Worm (Caenorhabditis elegans) whole organism, young adult: Measurements from ENCODE around the gene T13G4.4.
A peak's percentile ranks its signal among the peaks of the same experiment; 100 is the strongest.

Experiments used
- B0019.2 ChIP-seq: fragments of 200-800 bp; sonication (Bioruptor generic); conservative IDR thresholded peaks from 2 replicates; pipeline ENCODE4 v1.3.6; 2022; ENCODE audit warnings: missing genetic modification reagents, missing genetic modification characterization, missing compliant biosample characterization
- B0261.1 ChIP-seq: sonication (generic microtip); optimal IDR thresholded peaks from 2 replicates; lab custom pipeline; 2016; ENCODE audit warnings: mild to moderate bottlenecking, missing genetic modification characterization, moderate library complexity, missing compliant biosample characterization
- F22D6.2 ChIP-seq: sonication (generic microtip); optimal IDR thresholded peaks from 2 replicates; lab custom pipeline; 2016; ENCODE audit warnings: mild to moderate bottlenecking, missing genetic modification characterization, missing compliant biosample characterization
- F39B2.1 ChIP-seq: fragments of 200-800 bp; sonication (Bioruptor generic); IDR thresholded peaks from 2 replicates; pipeline ENCODE4 v1.3.6; 2022; ENCODE audit warnings: missing genetic modification reagents, missing genetic modification characterization, missing compliant biosample characterization
- F55B11.4 ChIP-seq: sonication (generic microtip); optimal IDR thresholded peaks from 2 replicates; lab custom pipeline; 2016; ENCODE audit warnings: missing compliant biosample characterization, missing genetic modification characterization, borderline replicate concordance; ENCODE audit not compliant: insufficient read depth
- K11D2.4 ChIP-seq: fragments of 200-800 bp; sonication (Bioruptor generic); IDR thresholded peaks from 2 replicates; pipeline ENCODE4 v1.3.6; 2022; ENCODE audit warnings: missing genetic modification reagents, missing genetic modification characterization, missing compliant biosample characterization
- K12H6.12 ChIP-seq: fragments of 200-800 bp; sonication (Bioruptor generic); optimal IDR thresholded peaks from 2 replicates; lab custom pipeline; 2018; ENCODE audit warnings: mild to moderate bottlenecking, missing genetic modification characterization, missing compliant biosample characterization
- Y53G8AR.9 ChIP-seq: fragments of 200-800 bp; sonication (Bioruptor generic); conservative IDR thresholded peaks from 2 replicates; pipeline ENCODE4 v1.3.6; 2022; ENCODE audit warnings: missing genetic modification reagents, missing genetic modification characterization, missing compliant biosample characterization
- akir-1 ChIP-seq: fragments of 200-800 bp; sonication (Bioruptor generic); optimal IDR thresholded peaks from 2 replicates; lab custom pipeline; 2018; ENCODE audit warnings: mild to moderate bottlenecking, missing genetic modification characterization, moderate library complexity, missing compliant biosample characterization
- athp-1 ChIP-seq: sonication (generic microtip); optimal IDR thresholded peaks from 2 replicates; lab custom pipeline; 2017; ENCODE audit warnings: mild to moderate bottlenecking, missing genetic modification characterization, missing compliant biosample characterization
- attf-6 ChIP-seq: fragments of 200-800 bp; sonication (Bioruptor generic); IDR thresholded peaks from 2 replicates; pipeline ENCODE4 v1.3.6; 2022; ENCODE audit warnings: missing genetic modification reagents, missing genetic modification characterization, missing compliant biosample characterization
- bed-1 ChIP-seq: fragments of 200-800 bp; sonication (Bioruptor generic); IDR thresholded peaks from 2 replicates; pipeline ENCODE4 v1.3.6; 2022; ENCODE audit warnings: missing genetic modification reagents, missing genetic modification characterization, missing compliant biosample characterization
- cebp-2 ChIP-seq: fragments of 200-800 bp; sonication (Bioruptor generic); IDR thresholded peaks from 2 replicates; pipeline ENCODE4 v1.3.6; 2022; ENCODE audit warnings: missing genetic modification characterization, missing compliant biosample characterization
- ceh-100 ChIP-seq: fragments of 200-800 bp; sonication (Bioruptor generic); IDR thresholded peaks from 2 replicates; pipeline ENCODE4 v1.3.6; 2022; ENCODE audit warnings: missing genetic modification reagents, missing genetic modification characterization, missing compliant biosample characterization
- ceh-27 ChIP-seq: fragments of 200-800 bp; sonication (Bioruptor generic); optimal IDR thresholded peaks from 2 replicates; lab custom pipeline; 2018; ENCODE audit warnings: mild to moderate bottlenecking, missing genetic modification characterization, moderate library complexity, missing compliant biosample characterization
- ceh-40 ChIP-seq: fragments of 200-800 bp; sonication (Bioruptor generic); IDR thresholded peaks from 2 replicates; pipeline ENCODE4 v1.3.6; 2022; ENCODE audit warnings: missing genetic modification characterization, missing compliant biosample characterization
- ceh-58 ChIP-seq: fragments of 200-800 bp; sonication (Bioruptor generic); IDR thresholded peaks from 2 replicates; pipeline ENCODE4 v1.3.6; 2022; ENCODE audit warnings: missing genetic modification characterization, missing compliant biosample characterization
- ceh-91 ChIP-seq: fragments of 200-800 bp; sonication (Bioruptor generic); IDR thresholded peaks from 2 replicates; pipeline ENCODE4 v1.3.6; 2022; ENCODE audit warnings: missing genetic modification reagents, missing genetic modification characterization, missing compliant biosample characterization
- chd-7 ChIP-seq: sonication (generic microtip); optimal IDR thresholded peaks from 2 replicates; lab custom pipeline; 2016; ENCODE audit warnings: mild to moderate bottlenecking, missing genetic modification characterization, moderate library complexity, missing compliant biosample characterization
- dpl-1 ChIP-seq: fragments of 150-350 bp; optimal IDR thresholded peaks from 2 replicates; lab custom pipeline; 2014; ENCODE audit warnings: missing biosample characterization, missing genetic modification reagents, missing genetic modification characterization
- fkh-3 ChIP-seq: sonication (generic microtip); optimal IDR thresholded peaks from 2 replicates; lab custom pipeline; 2016; ENCODE audit warnings: mild to moderate bottlenecking, missing genetic modification characterization, missing compliant biosample characterization
- gei-17 ChIP-seq: fragments of 200-800 bp; sonication (Bioruptor generic); optimal IDR thresholded peaks from 2 replicates; lab custom pipeline; 2018; ENCODE audit warnings: mild to moderate bottlenecking, missing genetic modification characterization, missing compliant biosample characterization
- hlh-12 ChIP-seq: sonication (generic microtip); optimal IDR thresholded peaks from 2 replicates; lab custom pipeline; 2016; ENCODE audit warnings: missing genetic modification characterization, missing compliant biosample characterization
- hlh-26 ChIP-seq: fragments of 200-800 bp; sonication (Bioruptor generic); conservative IDR thresholded peaks from 2 replicates; pipeline ENCODE4 v1.3.6; 2022; ENCODE audit warnings: missing genetic modification reagents, missing genetic modification characterization, missing compliant biosample characterization
- hmg-1.2 ChIP-seq: fragments of 200-800 bp; sonication (Bioruptor generic); IDR thresholded peaks from 2 replicates; pipeline ENCODE4 v1.3.6; 2022; ENCODE audit warnings: missing genetic modification reagents, missing genetic modification characterization, missing compliant biosample characterization
- lir-1 ChIP-seq: fragments of 200-800 bp; sonication (Bioruptor generic); conservative IDR thresholded peaks from 2 replicates; pipeline ENCODE4 v1.3.6; 2022; ENCODE audit warnings: missing genetic modification reagents, missing genetic modification characterization, missing compliant biosample characterization
- lsl-1 ChIP-seq: fragments of 200-800 bp; sonication (Bioruptor generic); optimal IDR thresholded peaks from 2 replicates; lab custom pipeline; 2018; ENCODE audit warnings: mild to moderate bottlenecking, missing genetic modification characterization, moderate library complexity, missing compliant biosample characterization
- madf-10 ChIP-seq: sonication (generic microtip); optimal IDR thresholded peaks from 2 replicates; lab custom pipeline; 2016; ENCODE audit warnings: mild to moderate bottlenecking, missing genetic modification characterization, missing compliant biosample characterization
- nfya-2 ChIP-seq: fragments of 200-800 bp; sonication (Bioruptor generic); IDR thresholded peaks from 2 replicates; pipeline ENCODE4 v1.3.6; 2022; ENCODE audit warnings: missing genetic modification reagents, missing genetic modification characterization, missing compliant biosample characterization
- nhr-90 ChIP-seq: sonication (generic microtip); optimal IDR thresholded peaks from 2 replicates; lab custom pipeline; 2016; ENCODE audit warnings: missing genotype, mild to moderate bottlenecking, missing genetic modification characterization, missing compliant biosample characterization
- pbrm-1 ChIP-seq: fragments of 200-800 bp; sonication (Bioruptor generic); IDR thresholded peaks from 2 replicates; pipeline ENCODE4 v1.3.6; 2022; ENCODE audit warnings: missing genetic modification reagents, missing genetic modification characterization, missing compliant biosample characterization
- rec-8 ChIP-seq, 2 experiments: sonication (generic microtip); optimal IDR thresholded peaks; 2 replicates each; lab custom pipeline; 2016; ENCODE audit warnings: mild to moderate bottlenecking in 2 of 2, missing genetic modification characterization in 2 of 2, missing genetic modification reagents in 2 of 2, missing genotype in 2 of 2, missing biosample characterization in 1 of 2, missing compliant biosample characterization in 1 of 2, moderate library complexity in 1 of 2
- sea-2 ChIP-seq: fragments of 200-800 bp; sonication (Bioruptor generic); IDR thresholded peaks from 2 replicates; pipeline ENCODE4 v1.3.6; 2022; ENCODE audit warnings: missing genetic modification characterization, missing compliant biosample characterization
- snpc-3.4 ChIP-seq: sonication (generic microtip); optimal IDR thresholded peaks from 2 replicates; lab custom pipeline; 2017; ENCODE audit warnings: missing genetic modification characterization, mild to moderate bottlenecking, missing compliant biosample characterization, antibody characterized with exemption, moderate library complexity, missing genotype, missing genetic modification reagents
- unc-62 ChIP-seq: fragments of 150-350 bp; optimal IDR thresholded peaks from 2 replicates; lab custom pipeline; 2014; ENCODE audit warnings: missing biosample characterization, missing genetic modification reagents, missing genetic modification characterization
- xnd-1 ChIP-seq: sonication (generic microtip); optimal IDR thresholded peaks from 2 replicates; lab custom pipeline; 2016; ENCODE audit warnings: missing genotype, missing genetic modification reagents, missing genetic modification characterization, missing compliant biosample characterization
- ztf-22 ChIP-seq: fragments of 200-800 bp; sonication (Bioruptor generic); optimal IDR thresholded peaks from 2 replicates; lab custom pipeline; 2018; ENCODE audit warnings: mild to moderate bottlenecking, missing genetic modification characterization, moderate library complexity, missing compliant biosample characterization

Gene T13G4.4

DNA sequence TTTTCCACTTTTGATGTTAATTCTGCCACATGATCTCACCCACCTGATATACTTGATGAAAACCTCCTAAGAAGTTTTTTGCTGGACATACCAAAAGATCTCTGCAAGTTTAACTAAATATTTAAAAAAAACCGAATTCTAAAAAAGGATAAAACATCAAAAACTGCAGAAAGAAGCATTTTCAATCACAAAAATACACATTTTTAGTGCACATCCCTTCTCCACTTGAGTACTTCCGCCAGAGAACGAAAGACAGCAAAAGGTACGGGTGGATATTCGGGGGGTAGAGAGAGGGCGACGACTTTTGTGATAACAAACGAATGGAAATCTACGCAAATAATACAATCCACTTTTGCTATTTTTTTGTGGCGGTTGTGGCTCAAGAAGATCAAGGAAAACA is 39.2 kb upstream of the T13G4.4 start, which contains the start of gene C46H3.2 (continued):
- no peak for TF ChIP-seq snpc-3.4
- no peak for TF ChIP-seq chd-7 (tag; lab: Kevin White, UChicago)

DNA sequence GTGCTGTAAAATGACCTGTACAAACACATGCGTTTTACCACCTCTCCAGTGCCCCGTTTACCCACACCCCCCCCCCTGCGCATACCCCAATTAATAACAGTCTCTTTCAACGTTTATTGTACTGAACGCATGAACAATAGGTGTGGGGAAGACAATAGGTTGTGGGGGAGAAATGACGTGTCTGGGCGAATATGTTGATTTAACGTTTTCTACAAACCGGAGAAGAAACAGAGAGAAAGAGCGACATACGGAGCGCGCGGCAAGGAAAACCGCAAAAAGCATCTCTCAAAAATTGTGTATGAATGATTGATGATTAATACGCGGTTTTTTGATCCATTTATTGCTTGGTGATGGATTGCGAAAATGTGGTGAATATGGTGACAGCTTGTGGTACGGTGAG is 32.4 kb upstream of the T13G4.4 start:
- TF ChIP-seq lir-1 (GFP tag; lab: Robert Waterston, UW): no peak
- no peak for TF ChIP-seq fkh-3 (tag; lab: Kevin White, UChicago)
- no peak for TF ChIP-seq attf-6 (GFP tag; lab: Robert Waterston, UW)
- no peak for TF ChIP-seq ceh-58 (GFP tag; lab: Robert Waterston, UW)
- no peak for TF ChIP-seq sea-2
- no peak for TF ChIP-seq F22D6.2
- TF ChIP-seq chd-7 (tag; lab: Kevin White, UChicago): no peak
- TF ChIP-seq K12H6.12 (tag; lab: Kevin White, UChicago): no peak
- TF ChIP-seq gei-17: no peak
- no peak for TF ChIP-seq athp-1 (tag; lab: Kevin White, UChicago)
- no peak for TF ChIP-seq cebp-2 (GFP tag; lab: Robert Waterston, UW)
- TF ChIP-seq xnd-1: no peak
- TF ChIP-seq hlh-12 (tag; lab: Kevin White, UChicago): no peak
- TF ChIP-seq B0019.2 (GFP tag; lab: Robert Waterston, UW): no peak
- no peak for TF ChIP-seq B0261.1 (tag; lab: Kevin White, UChicago)
- no peak for TF ChIP-seq nfya-2
- TF ChIP-seq hlh-26 (GFP tag; lab: Robert Waterston, UW): no peak
- TF ChIP-seq F39B2.1: no peak
- no peak for TF ChIP-seq madf-10 (tag; lab: Kevin White, UChicago)
- no peak for TF ChIP-seq nhr-90 (tag; lab: Kevin White, UChicago)
- TF ChIP-seq, all 124 proteins: peak for 0

DNA sequence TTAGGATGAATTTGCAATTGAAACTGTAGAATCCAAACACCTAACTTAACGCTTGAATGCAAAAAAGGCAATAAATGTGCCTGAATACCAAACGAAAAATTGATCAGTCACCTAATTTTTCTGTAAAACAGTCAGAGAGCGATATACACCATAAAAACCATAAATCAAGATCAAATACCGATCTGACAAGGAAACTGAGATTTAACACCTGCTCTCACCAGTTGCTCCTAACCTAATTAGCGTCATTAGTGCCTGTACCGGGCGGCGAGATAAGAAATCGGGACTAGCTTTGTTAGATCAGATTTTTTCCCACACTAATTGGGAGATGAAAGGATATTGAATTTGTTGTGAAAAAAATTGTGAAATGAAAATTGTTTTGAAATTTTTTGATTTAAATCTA is 31.6 kb upstream of the T13G4.4 start:
- TF ChIP-seq akir-1 (GFP tag; lab: Kevin White, UChicago): no peak
- 0 out of 2 replicates have a peak, but pooled peaks have one; percentile 74 for TF ChIP-seq bed-1 (GFP tag; lab: Robert Waterston, UW)

DNA sequence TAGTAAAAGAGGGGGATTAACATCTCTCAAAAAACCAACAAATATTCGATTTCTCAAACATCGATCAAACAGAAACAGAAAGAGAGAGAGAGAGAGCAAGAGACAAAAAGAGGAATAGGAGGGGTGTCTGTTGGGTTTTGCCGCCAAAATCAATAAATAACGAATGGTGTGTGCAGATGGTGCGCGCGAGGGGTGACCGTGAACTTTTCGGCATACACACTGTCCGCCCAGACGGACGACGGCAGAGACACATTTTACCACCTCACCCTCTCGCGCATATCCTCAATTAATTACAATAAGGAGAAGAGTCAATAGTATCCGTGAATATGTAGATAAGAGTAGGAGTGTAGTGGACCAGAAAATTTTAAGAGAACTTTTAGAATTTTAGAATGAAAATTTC is 30.9 kb upstream of the T13G4.4 start:
- no peak for TF ChIP-seq pbrm-1
- TF ChIP-seq Y53G8AR.9 (GFP tag; lab: Robert Waterston, UW): no peak
- TF ChIP-seq K11D2.4 (GFP tag; lab: Robert Waterston, UW): no peak
- no peak for TF ChIP-seq dpl-1 (GFP tag; lab: Kevin White, UChicago)
- TF ChIP-seq ztf-22: no peak

ce11 chrX:1218457-1218856 is 27.0 kb upstream of the T13G4.4 start:
- TF ChIP-seq chd-7 (tag; lab: Kevin White, UChicago) (no peak), B0261.1 (tag; lab: Kevin White, UChicago) (no peak), rec-8 (tag; optimal IDR thresholded peaks at IDR 0.05; lab: Kevin White, UChicago) (no peak), hmg-1.2 (GFP tag; lab: Robert Waterston, UW) (no peak), lsl-1 (GFP tag; lab: Kevin White, UChicago) (no peak), ceh-91 (GFP tag; lab: Robert Waterston, UW) (no peak), F55B11.4 (tag; lab: Kevin White, UChicago) (no peak), unc-62 (GFP tag; lab: Kevin White, UChicago) (no peak), ceh-40 (no peak), ceh-27 (GFP tag; lab: Kevin White, UChicago) (no peak), ceh-100 (no peak), lir-1 (GFP tag; lab: Robert Waterston, UW) (no peak)
